Fruit fly (Drosophila melanogaster) whole organism, embryonic: ENCODE results near the gene CG15296.
A peak's percentile ranks its signal among the peaks of the same experiment; 100 is the strongest.

Source experiments
- Awh ChIP-seq: fragments of 200-800 bp; sonication (Bioruptor generic); IDR thresholded peaks from 2 replicates; pipeline ENCODE4, ENCODE4 v1.3.6; 2022; ENCODE audit warnings: missing biosample characterization, missing genetic modification characterization
- Bgb ChIP-seq: fragments of 200-800 bp; sonication (Bioruptor generic); IDR thresholded peaks from 2 replicates; pipeline ENCODE4 v1.3.6; 2022; ENCODE audit warnings: missing biosample characterization, missing genetic modification characterization; ENCODE audit not compliant: partially characterized antibody
- CG10267 ChIP-seq: fragments of 200-800 bp; sonication (Bioruptor generic); optimal IDR thresholded peaks from 2 replicates; lab custom pipeline; 2018; ENCODE audit warnings: missing biosample characterization, mild to moderate bottlenecking, missing genetic modification characterization, moderate library complexity
- CG12769 ChIP-seq: fragments of 200-800 bp; sonication (Bioruptor generic); optimal IDR thresholded peaks from 2 replicates; lab custom pipeline; 2019; ENCODE audit warnings: missing biosample characterization, mild to moderate bottlenecking, missing genetic modification characterization, moderate library complexity
- CG17385 ChIP-seq: fragments of 200-800 bp; sonication (Bioruptor generic); optimal IDR thresholded peaks from 3 replicates; lab custom pipeline; 2018; ENCODE audit warnings: missing biosample characterization, mild to moderate bottlenecking, missing genetic modification characterization
- CG1832 ChIP-seq: fragments of 200-800 bp; sonication (Bioruptor generic); optimal IDR thresholded peaks from 2 replicates; lab custom pipeline; 2017; ENCODE audit warnings: missing biosample characterization, mild to moderate bottlenecking, missing genetic modification characterization, inconsistent platforms
- CG3163 ChIP-seq: fragments of 200-800 bp; sonication (Bioruptor generic); optimal IDR thresholded peaks from 3 replicates; lab custom pipeline; 2016; ENCODE audit warnings: missing biosample characterization, missing genetic modification characterization
- CG5180 ChIP-seq: fragments of 200-800 bp; sonication (Bioruptor generic); optimal IDR thresholded peaks from 3 replicates; lab custom pipeline; 2017; ENCODE audit warnings: missing biosample characterization, missing genetic modification characterization, mild to moderate bottlenecking, moderate library complexity, missing genetic modification reagents
- CG6689 ChIP-seq: fragments of 200-800 bp; sonication (Bioruptor generic); IDR thresholded peaks from 2 replicates; pipeline ENCODE4 v1.3.6; 2022; ENCODE audit warnings: missing biosample characterization, missing genetic modification characterization
- CG6813 ChIP-seq: fragments of 200-800 bp; sonication (Bioruptor generic); optimal IDR thresholded peaks from 2 replicates; lab custom pipeline; 2017; ENCODE audit warnings: missing biosample characterization, missing genetic modification characterization, mild to moderate bottlenecking, moderate library complexity, missing genetic modification reagents
- CoRest ChIP-seq: fragments of 200-800 bp; sonication (Bioruptor generic); optimal IDR thresholded peaks from 3 replicates; lab custom pipeline; 2018; ENCODE audit warnings: missing biosample characterization, mild to moderate bottlenecking, missing genetic modification characterization, moderate library complexity
- Dek ChIP-seq: fragments of 200-800 bp; sonication (Bioruptor generic); optimal IDR thresholded peaks from 3 replicates; lab custom pipeline; 2019; ENCODE audit warnings: missing biosample characterization, mild to moderate bottlenecking, missing genetic modification characterization, moderate library complexity
- Drgx ChIP-seq: fragments of 200-800 bp; sonication (Bioruptor generic); IDR thresholded peaks from 2 replicates; pipeline ENCODE4 v1.3.6; 2022; ENCODE audit warnings: missing biosample characterization, missing genetic modification characterization
- HHEX ChIP-seq: fragments of 200-800 bp; sonication (Bioruptor generic); optimal IDR thresholded peaks from 3 replicates; lab custom pipeline; 2017; ENCODE audit warnings: missing biosample characterization, mild to moderate bottlenecking, missing genetic modification characterization, missing genetic modification reagents
- Hsf ChIP-seq: fragments of 200-800 bp; sonication (Bioruptor generic); optimal IDR thresholded peaks from 3 replicates; lab custom pipeline; 2016; ENCODE audit warnings: missing biosample characterization, missing genetic modification characterization
- Lhr ChIP-seq: fragments of 200-800 bp; sonication (Bioruptor generic); optimal IDR thresholded peaks from 3 replicates; lab custom pipeline; 2017; ENCODE audit warnings: mild to moderate bottlenecking, missing biosample characterization, missing genetic modification reagents, missing genetic modification characterization
- NfI ChIP-seq: fragments of 200-800 bp; sonication (Bioruptor generic); optimal IDR thresholded peaks from 3 replicates; lab custom pipeline; 2018; ENCODE audit warnings: missing biosample characterization, mild to moderate bottlenecking, missing genetic modification characterization, moderate library complexity
- Pdp1 ChIP-seq, 2 experiments: fragments of 200-800 bp; sonication (Bioruptor generic); optimal IDR thresholded peaks; 3 replicates each; lab custom pipeline; 2016; ENCODE audit warnings: missing biosample characterization in 2 of 2, missing genetic modification characterization in 2 of 2, mild to moderate bottlenecking in 1 of 2, moderate library complexity in 1 of 2
- Sox100B ChIP-seq: fragments of 200-800 bp; sonication (Bioruptor generic); optimal IDR thresholded peaks from 3 replicates; lab custom pipeline; 2018; ENCODE audit warnings: missing biosample characterization, mild to moderate bottlenecking, missing genetic modification characterization
- Stat92E ChIP-seq, 3 experiments: fragments of >200 bp in 2 of 3; fragments of 200-800 bp in 1 of 3; sonication (Bioruptor generic) in 1 of 3; optimal IDR thresholded peaks; 2 replicates each; lab custom pipeline; 2017 to 2019; ENCODE audit warnings: missing biosample characterization in 3 of 3, missing genetic modification characterization in 3 of 3, mild to moderate bottlenecking in 1 of 3, moderate library complexity in 1 of 3
- Vsx1 ChIP-seq: fragments of 200-800 bp; sonication (Bioruptor generic); optimal IDR thresholded peaks from 2 replicates; lab custom pipeline; 2017; ENCODE audit warnings: missing biosample characterization, mild to moderate bottlenecking, missing genetic modification characterization, missing genetic modification reagents
- ab ChIP-seq: fragments of 200-800 bp; sonication (Bioruptor generic); optimal IDR thresholded peaks from 2 replicates; lab custom pipeline; 2016; ENCODE audit warnings: missing biosample characterization, missing genetic modification characterization
- ash1 ChIP-seq: fragments of 200-800 bp; sonication (Bioruptor generic); optimal IDR thresholded peaks from 2 replicates; lab custom pipeline; 2018; ENCODE audit warnings: missing biosample characterization, mild to moderate bottlenecking, missing genetic modification characterization
- crc ChIP-seq: fragments of 200-800 bp; sonication (Bioruptor generic); optimal IDR thresholded peaks from 2 replicates; lab custom pipeline; 2016; ENCODE audit warnings: missing biosample characterization, missing genetic modification characterization
- esg ChIP-seq: fragments of 200-800 bp; sonication (Bioruptor generic); conservative IDR thresholded peaks from 2 replicates; pipeline ENCODE4 v1.3.6; 2022; ENCODE audit warnings: missing biosample characterization, missing genetic modification characterization
- eve ChIP-seq, 2 experiments: fragments of >200 bp; optimal IDR thresholded peaks; 2 replicates each; lab custom pipeline; 2017; ENCODE audit warnings: missing biosample characterization in 2 of 2, missing genetic modification characterization in 2 of 2
- fd3F ChIP-seq: fragments of 200-800 bp; sonication (Bioruptor generic); optimal IDR thresholded peaks from 2 replicates; lab custom pipeline; 2018; ENCODE audit warnings: missing biosample characterization, mild to moderate bottlenecking, missing genetic modification characterization, moderate library complexity
- gce ChIP-seq: fragments of 200-800 bp; sonication (Bioruptor generic); IDR thresholded peaks from 3 replicates; pipeline ENCODE4 v1.3.6; 2022; ENCODE audit warnings: missing biosample characterization, missing genetic modification characterization
- gem ChIP-seq: fragments of 200-800 bp; sonication (Bioruptor generic); optimal IDR thresholded peaks from 2 replicates; lab custom pipeline; 2019; ENCODE audit warnings: missing biosample characterization, mild to moderate bottlenecking, missing genetic modification characterization, moderate library complexity
- grn ChIP-seq: fragments of 200-800 bp; sonication (Bioruptor generic); optimal IDR thresholded peaks from 3 replicates; lab custom pipeline; 2017; ENCODE audit warnings: missing biosample characterization, missing genetic modification characterization
- nom ChIP-seq: fragments of 200-800 bp; sonication (Bioruptor generic); optimal IDR thresholded peaks from 2 replicates; lab custom pipeline; 2017; ENCODE audit warnings: missing biosample characterization, missing genetic modification characterization, mild to moderate bottlenecking, moderate library complexity, missing genetic modification reagents
- pan ChIP-seq, 4 experiments: fragments of >200 bp in 3 of 4; fragments of 200-800 bp in 1 of 4; sonication (Bioruptor generic) in 1 of 4; optimal IDR thresholded peaks in 3 of 4; IDR thresholded peaks in 1 of 4; 2 replicates each; pipeline versions ENCODE4 v1.3.6 to Lab custom; 2017 to 2022; ENCODE audit warnings: missing biosample characterization in 2 of 4, missing genetic modification characterization in 2 of 4, mixed read lengths in 1 of 4
- row ChIP-seq: fragments of 200-800 bp; sonication (Bioruptor generic); IDR thresholded peaks from 3 replicates; pipeline ENCODE4 v1.3.6; 2022; ENCODE audit warnings: missing biosample characterization, missing genetic modification characterization
- sens ChIP-seq: fragments of 200-800 bp; sonication (Bioruptor generic); peaks from one replicate; lab custom pipeline; 2016; ENCODE audit warnings: missing biosample characterization, missing genetic modification characterization
- sr ChIP-seq: fragments of 200-800 bp; sonication (Bioruptor generic); IDR thresholded peaks from 3 replicates; pipeline ENCODE4 v1.3.6; 2022; ENCODE audit warnings: missing biosample characterization, missing genetic modification characterization
- unc-4 ChIP-seq: fragments of 200-800 bp; sonication (Bioruptor generic); IDR thresholded peaks from 2 replicates; pipeline ENCODE4 v1.3.6; 2022; ENCODE audit warnings: missing biosample characterization, missing genetic modification characterization; ENCODE audit not compliant: partially characterized antibody
- yki ChIP-seq: fragments of >200 bp; optimal IDR thresholded peaks from 3 replicates; lab custom pipeline; 2018
- zfh2 ChIP-seq: fragments of 200-800 bp; sonication (Bioruptor generic); optimal IDR thresholded peaks from 2 replicates; lab custom pipeline; 2016; ENCODE audit warnings: missing biosample characterization, missing genetic modification characterization

Gene CG15296

DNA sequence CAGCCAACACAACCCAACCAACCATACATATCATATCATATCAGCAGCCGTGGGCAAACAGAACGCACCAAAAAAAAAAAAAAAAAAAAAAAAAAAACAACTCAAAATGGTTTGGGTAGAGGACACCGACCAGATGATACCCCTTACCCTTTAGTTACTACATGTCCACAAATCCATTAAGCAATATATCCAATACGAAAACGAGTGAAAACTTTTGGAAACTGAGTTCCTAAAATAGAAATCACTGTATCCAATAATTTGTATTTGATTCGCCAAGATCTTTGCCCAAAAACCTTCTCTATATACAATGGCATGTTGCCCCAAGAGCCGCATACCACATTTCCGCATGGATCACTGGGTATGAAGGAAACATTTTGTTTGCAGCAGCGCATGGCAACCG is 15.1 kb upstream of the CG15296 start (continued):
- no peak for TF ChIP-seq yki (lab: Kevin White, UChicago)
- TF ChIP-seq Hsf (GFP tag; lab: Kevin White, UChicago) = no peak
- no peak for TF ChIP-seq esg (GFP tag; lab: Robert Waterston, UW)
- no peak for TF ChIP-seq CG3163 (GFP tag; lab: Kevin White, UChicago)
- TF ChIP-seq Sox100B = no peak
- no peak for TF ChIP-seq unc-4 (GFP tag; lab: Robert Waterston, UW)
- peak; percentile 30 for TF ChIP-seq CG5180 (GFP tag; lab: Kevin White, UChicago)
- TF ChIP-seq gem = peak; percentile 15
- TF ChIP-seq CG10267 (tag; lab: Kevin White, UChicago) = no peak
- TF ChIP-seq gce (GFP tag; lab: Robert Waterston, UW) = no peak
- TF ChIP-seq Awh (GFP tag; lab: Robert Waterston, UW) = no peak
- peak; percentile 4 for TF ChIP-seq nom
- no peak for TF ChIP-seq Stat92E (GFP tag; optimal IDR thresholded peaks at IDR 0.05; lab: Kevin White, UChicago)
- TF ChIP-seq Bgb (GFP tag; lab: Robert Waterston, UW) = no peak
- TF ChIP-seq CG6813 = no peak
- peak; percentile 74 for TF ChIP-seq row (GFP tag; lab: Robert Waterston, UW)
- TF ChIP-seq ab = no peak
- no peak for TF ChIP-seq ash1 (GFP tag; lab: Kevin White, UChicago)
- no peak for TF ChIP-seq Lhr (GFP tag; lab: Kevin White, UChicago)
- no peak for TF ChIP-seq CG1832 (GFP tag; lab: Kevin White, UChicago)
- peak in 1 of 2 experiments; percentile 1 for TF ChIP-seq eve (GFP tag; optimal IDR thresholded peaks at IDR 0.05; lab: Kevin White, UChicago)
- no peak for TF ChIP-seq CoRest
- no peak for TF ChIP-seq HHEX (GFP tag; lab: Kevin White, UChicago)
- peak; percentile 60 for TF ChIP-seq sens (GFP tag; lab: Kevin White, UChicago)
- TF ChIP-seq fd3F (GFP tag; lab: Kevin White, UChicago) = no peak
- TF ChIP-seq crc (GFP tag; lab: Kevin White, UChicago) = no peak
- TF ChIP-seq Vsx1 (GFP tag; lab: Kevin White, UChicago) = no peak
- no peak for TF ChIP-seq grn (GFP tag; lab: Kevin White, UChicago)
- no peak for TF ChIP-seq zfh2
- peak; percentile 35; the same call in 1 of the 2 replicates for TF ChIP-seq Drgx
- no peak for TF ChIP-seq sr (GFP tag; lab: Robert Waterston, UW)
- no peak for TF ChIP-seq CG17385 (GFP tag; lab: Kevin White, UChicago)
- no peak for TF ChIP-seq NfI
- peak in 1 of 2 experiments; percentile 47 for TF ChIP-seq pan (optimal IDR thresholded peaks at IDR 0.05; lab: Kevin White, UChicago)
- TF ChIP-seq pan (GFP tag; optimal IDR thresholded peaks at IDR 0.05 in 1 of 2, IDR thresholded peaks at IDR 0.05 in 1 of 2) = peak; percentile 12 to 16
- no peak for TF ChIP-seq Dek (tag; lab: Kevin White, UChicago)

dm6 chrX:10580459-10581103 is 14.2 kb upstream of the CG15296 start:
- TF ChIP-seq CG6689 (no peak), CG12769 (tag; lab: Kevin White, UChicago) (peak; percentile 18), nom (peak; percentile 10), Pdp1 (GFP tag; optimal IDR thresholded peaks at IDR 0.05; lab: Kevin White, UChicago) (peak in 1 of 2 experiments; percentile 5)
- TF ChIP-seq, all 482 proteins: peak for 3
